Fruit fly (Drosophila melanogaster): Measurements from ENCODE around the gene CG11664.

The CG11664 gene

DNA sequence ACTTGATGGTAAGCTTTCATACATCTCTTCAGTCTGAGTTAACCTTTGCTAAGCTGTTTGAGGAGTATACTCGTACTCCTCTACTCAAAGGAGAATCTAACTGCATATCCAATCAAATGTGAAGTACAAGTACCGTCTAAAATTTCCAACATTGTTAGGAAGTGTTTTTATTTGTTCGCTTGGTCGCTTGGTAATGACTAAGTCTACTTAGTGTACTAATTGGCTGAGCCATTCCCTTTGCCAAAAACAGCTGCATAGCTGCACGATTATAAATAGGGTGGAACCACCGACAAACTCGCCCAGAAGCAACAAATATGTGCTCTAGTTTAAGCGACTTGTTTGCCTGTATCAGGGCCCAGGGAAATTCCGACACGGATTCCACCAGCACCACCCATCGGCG, 31.0 kb upstream of the CG11664 start, which contains the start of gene CG14635:
Gene CG14635 (plus strand): TSS at position 301 of the 400 bp plus-strand sequence.
- no peak for TF ChIP-seq Eip93F (GFP tag; optimal IDR thresholded peaks at IDR 0.05)
- TF ChIP-seq Lpt (GFP tag; optimal IDR thresholded peaks at IDR 0.05) = no peak
- no peak for TF ChIP-seq Sox102F (GFP tag; optimal IDR thresholded peaks at IDR 0.05)
- no peak for TF ChIP-seq achi (GFP tag; optimal IDR thresholded peaks at IDR 0.05)
- TF ChIP-seq CG32006 (GFP tag; optimal IDR thresholded peaks at IDR 0.05) = no peak
- TF ChIP-seq CG3919 (GFP tag; optimal IDR thresholded peaks at IDR 0.05) = no peak
- no peak for TF ChIP-seq acj6 (GFP tag; optimal IDR thresholded peaks at IDR 0.05)
- TF ChIP-seq Met (GFP tag; optimal IDR thresholded peaks at IDR 0.05) = no peak
- TF ChIP-seq cyc (GFP tag; optimal IDR thresholded peaks at IDR 0.05) = no peak
- no peak for TF ChIP-seq CG7368 (GFP tag; optimal IDR thresholded peaks at IDR 0.05)
- TF ChIP-seq esn (GFP tag; optimal IDR thresholded peaks at IDR 0.05) = no peak

dm6 chrX:847057-847456, 28.5 kb upstream of the CG11664 start, which contains the start of gene CG3713:
TSS of gene CG3713 (minus strand) at chrX:847157.
- TF ChIP-seq fd59A (GFP tag; optimal IDR thresholded peaks at IDR 0.05) = no peak
- no peak for TF ChIP-seq Eip78C (GFP tag)
- TF ChIP-seq spab (GFP tag; optimal IDR thresholded peaks at IDR 0.05) = no peak
- TF ChIP-seq Ets96B (tag; optimal IDR thresholded peaks at IDR 0.05) = no peak
- no peak for TF ChIP-seq topi (GFP tag; optimal IDR thresholded peaks at IDR 0.05)
- no peak for TF ChIP-seq Blimp-1 (GFP tag; optimal IDR thresholded peaks at IDR 0.05)
- no peak for TF ChIP-seq CG11762 (GFP tag; optimal IDR thresholded peaks at IDR 0.05; ENCODE audit: insufficient read depth)
- no peak for TF ChIP-seq CG8119 (GFP tag; IDR thresholded peaks at IDR 0.05)
- TF ChIP-seq CG6163 (GFP tag; IDR thresholded peaks at IDR 0.05) = no peak
- TF ChIP-seq Eip75B (GFP tag; optimal IDR thresholded peaks at IDR 0.05) = no peak
- TF ChIP-seq Met (GFP tag; optimal IDR thresholded peaks at IDR 0.05) = no peak
- TF ChIP-seq CG3919 (GFP tag; optimal IDR thresholded peaks at IDR 0.05) = no peak
- TF ChIP-seq CG4318 (GFP tag; optimal IDR thresholded peaks at IDR 0.05) = no peak
- no peak for TF ChIP-seq Gug (GFP tag; IDR thresholded peaks at IDR 0.05)
- TF ChIP-seq vri (GFP tag; optimal IDR thresholded peaks at IDR 0.05) = no peak
- no peak for TF ChIP-seq acj6 (GFP tag; optimal IDR thresholded peaks at IDR 0.05)
- no peak for TF ChIP-seq fd85E (GFP tag; optimal IDR thresholded peaks at IDR 0.05)
- TF ChIP-seq CG11902 (GFP tag; optimal IDR thresholded peaks at IDR 0.05) = no peak
- no peak for TF ChIP-seq esn (GFP tag; optimal IDR thresholded peaks at IDR 0.05)
- no peak for TF ChIP-seq Lpt (GFP tag; optimal IDR thresholded peaks at IDR 0.05)

DNA sequence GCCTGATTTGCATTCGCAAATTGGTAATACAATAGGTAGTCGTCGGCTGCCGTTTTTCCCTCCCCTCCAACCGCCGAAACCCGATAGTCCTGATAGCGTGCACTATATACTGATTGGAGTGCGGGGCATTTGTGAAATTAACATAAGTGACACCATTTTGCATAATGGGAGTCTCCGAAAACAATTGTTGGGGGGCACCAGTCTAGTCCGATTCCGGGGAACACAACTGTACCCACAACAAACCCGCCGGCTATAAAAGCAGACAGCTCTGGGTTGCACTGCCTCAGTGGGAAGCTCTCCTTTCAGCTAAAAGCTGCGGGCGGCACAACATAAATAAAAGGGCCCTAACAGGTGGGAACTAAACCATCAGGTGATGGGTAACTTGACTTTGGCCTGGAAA, 13.2 kb upstream of the CG11664 start, which contains the start of gene CG14634:
Gene CG14634 (plus strand): TSS at position 301 of the 400 bp plus-strand sequence.
- TF ChIP-seq cyc (GFP tag; optimal IDR thresholded peaks at IDR 0.05) (no peak), CG9139 (GFP tag; optimal IDR thresholded peaks at IDR 0.05) (no peak)

dm6 chrX:868441-868840, 7.1 kb upstream of the CG11664 start:
- no peak for TF ChIP-seq spab (GFP tag; optimal IDR thresholded peaks at IDR 0.05)
- TF ChIP-seq Blimp-1 (GFP tag; optimal IDR thresholded peaks at IDR 0.05) = no peak
- TF ChIP-seq topi (GFP tag; optimal IDR thresholded peaks at IDR 0.05) = no peak
- no peak for TF ChIP-seq salr (GFP tag; optimal IDR thresholded peaks at IDR 0.05)
- no peak for TF ChIP-seq CG11902 (GFP tag; optimal IDR thresholded peaks at IDR 0.05)
- TF ChIP-seq CG8632 (GFP tag; optimal IDR thresholded peaks at IDR 0.05) = no peak
- TF ChIP-seq CG6792 (GFP tag; optimal IDR thresholded peaks at IDR 0.05) = no peak
- no peak for TF ChIP-seq achi (GFP tag; optimal IDR thresholded peaks at IDR 0.05)
- no peak for TF ChIP-seq CG7368 (GFP tag; optimal IDR thresholded peaks at IDR 0.05)
- TF ChIP-seq CG10669 (GFP tag; optimal IDR thresholded peaks at IDR 0.05) = no peak
- TF ChIP-seq net (GFP tag; optimal IDR thresholded peaks at IDR 0.05) = no peak
- TF ChIP-seq svp (GFP tag) = no peak
- TF ChIP-seq dac (GFP tag; optimal IDR thresholded peaks at IDR 0.05) = no peak
- no peak for TF ChIP-seq Sox15 (GFP tag; optimal IDR thresholded peaks at IDR 0.05)
- TF ChIP-seq CG4318 (GFP tag; optimal IDR thresholded peaks at IDR 0.05) = no peak
- TF ChIP-seq eg (GFP tag; IDR thresholded peaks at IDR 0.05) = no peak
- TF ChIP-seq Hr38 (GFP tag; optimal IDR thresholded peaks at IDR 0.05) = no peak
- TF ChIP-seq Ets96B (tag; optimal IDR thresholded peaks at IDR 0.05) = no peak
